Worm (Caenorhabditis elegans) whole organism, L2 larva: ENCODE measurements around the gene nhr-101.

Source experiments
- C34F6.9 ChIP-seq: fragments of 150-350 bp; optimal IDR thresholded peaks from 2 replicates; lab custom pipeline; 2014; ENCODE audit warnings: missing biosample characterization, missing genetic modification characterization
- F13H6.1 ChIP-seq: sonication (generic microtip); optimal IDR thresholded peaks from 2 replicates; lab custom pipeline; 2016; ENCODE audit warnings: missing genetic modification characterization, missing compliant biosample characterization
- Y55F3AM.14 ChIP-seq: fragments of 200-800 bp; sonication (Bioruptor generic); optimal IDR thresholded peaks from 2 replicates; lab custom pipeline; 2018; ENCODE audit warnings: mild to moderate bottlenecking, missing genetic modification characterization, missing compliant biosample characterization
- alr-1 ChIP-seq: fragments of 150-350 bp; optimal IDR thresholded peaks from 2 replicates; lab custom pipeline; 2014; ENCODE audit warnings: missing biosample characterization, missing genetic modification characterization
- ama-1 ChIP-seq: fragments of 150-350 bp; optimal IDR thresholded peaks from 2 replicates; lab custom pipeline; 2018; ENCODE audit warnings: inconsistent platforms
- blmp-1 ChIP-seq: sonication (generic microtip); optimal IDR thresholded peaks from 2 replicates; lab custom pipeline; 2017; ENCODE audit warnings: missing genetic modification characterization, mild to moderate bottlenecking, missing compliant biosample characterization, antibody characterized with exemption, moderate library complexity; ENCODE audit not compliant: insufficient read depth
- ceh-16 ChIP-seq: fragments of 150-350 bp; optimal IDR thresholded peaks from 2 replicates; lab custom pipeline; 2014; ENCODE audit warnings: missing biosample characterization, missing genetic modification characterization
- crh-2 ChIP-seq: sonication (generic microtip); optimal IDR thresholded peaks from 2 replicates; lab custom pipeline; 2017; ENCODE audit warnings: missing biosample characterization, missing genetic modification characterization
- dmd-4 ChIP-seq: sonication (generic microtip); optimal IDR thresholded peaks from 2 replicates; lab custom pipeline; 2017; ENCODE audit warnings: missing biosample characterization, missing genetic modification characterization
- egl-27 ChIP-seq: sonication (generic microtip); optimal IDR thresholded peaks from 3 replicates; lab custom pipeline; 2017; ENCODE audit warnings: missing biosample characterization, missing genetic modification reagents, missing genetic modification characterization
- elt-1 ChIP-seq: fragments of 150-350 bp; optimal IDR thresholded peaks from 2 replicates; lab custom pipeline; 2014; ENCODE audit warnings: missing biosample characterization, missing genetic modification characterization
- elt-3 ChIP-seq: sonication (generic microtip); optimal IDR thresholded peaks from 2 replicates; lab custom pipeline; 2017; ENCODE audit warnings: missing biosample characterization, missing genetic modification characterization
- fos-1 ChIP-seq: fragments of 150-350 bp; optimal IDR thresholded peaks from 2 replicates; lab custom pipeline; 2014; ENCODE audit warnings: missing biosample characterization, missing genetic modification characterization
- gmeb-1 ChIP-seq: fragments of 150-350 bp; optimal IDR thresholded peaks from 2 replicates; lab custom pipeline; 2014; ENCODE audit warnings: missing biosample characterization, missing genetic modification characterization
- lin-11 ChIP-seq: fragments of 150-350 bp; sonication (generic microtip); optimal IDR thresholded peaks from 2 replicates; lab custom pipeline; 2014; ENCODE audit warnings: missing biosample characterization, missing genetic modification characterization, inconsistent platforms, mixed read lengths
- lin-13 ChIP-seq: fragments of 150-350 bp; optimal IDR thresholded peaks from 2 replicates; lab custom pipeline; 2014; ENCODE audit warnings: missing biosample characterization, missing genetic modification reagents, missing genetic modification characterization
- lin-39 ChIP-seq: fragments of 150-350 bp; optimal IDR thresholded peaks from 2 replicates; lab custom pipeline; 2014; ENCODE audit warnings: missing biosample characterization, missing genetic modification reagents, missing genetic modification characterization
- lsy-2 ChIP-seq, 2 experiments: fragments of 150-350 bp in 1 of 2; sonication (generic microtip) in 1 of 2; optimal IDR thresholded peaks; 2 replicates each; lab custom pipeline; 2014 to 2017; ENCODE audit warnings: missing biosample characterization in 2 of 2, missing genetic modification characterization in 2 of 2
- mab-5 ChIP-seq: fragments of 150-350 bp; optimal IDR thresholded peaks from 2 replicates; lab custom pipeline; 2014; ENCODE audit warnings: missing biosample characterization, missing genetic modification characterization
- mbf-1 ChIP-seq: sonication (generic microtip); optimal IDR thresholded peaks from 2 replicates; lab custom pipeline; 2017; ENCODE audit warnings: missing biosample characterization, missing genetic modification characterization
- mdl-1 ChIP-seq, 2 experiments: fragments of 150-350 bp in 1 of 2; sonication (generic microtip) in 1 of 2; optimal IDR thresholded peaks; 2 replicates each; lab custom pipeline; 2017; ENCODE audit warnings: missing biosample characterization in 2 of 2, missing genetic modification characterization in 2 of 2
- nhr-10 ChIP-seq: sonication (generic microtip); optimal IDR thresholded peaks from 2 replicates; lab custom pipeline; 2017; ENCODE audit warnings: missing biosample characterization, missing genetic modification characterization
- nhr-129 ChIP-seq: fragments of 150-350 bp; optimal IDR thresholded peaks from 2 replicates; lab custom pipeline; 2014; ENCODE audit warnings: missing biosample characterization, missing genetic modification characterization
- nhr-23 ChIP-seq: fragments of 150-350 bp; optimal IDR thresholded peaks from 2 replicates; lab custom pipeline; 2014; ENCODE audit warnings: missing biosample characterization, missing genetic modification reagents, missing genetic modification characterization
- nhr-237 ChIP-seq: fragments of 150-350 bp; optimal IDR thresholded peaks from 2 replicates; lab custom pipeline; 2014; ENCODE audit warnings: missing biosample characterization, missing genetic modification characterization
- nhr-25 ChIP-seq: fragments of 150-350 bp; sonication (generic microtip); optimal IDR thresholded peaks from 3 replicates; lab custom pipeline; 2014; ENCODE audit warnings: missing biosample characterization, missing genetic modification characterization
- nhr-77 ChIP-seq: fragments of 150-350 bp; optimal IDR thresholded peaks from 2 replicates; lab custom pipeline; 2014; ENCODE audit warnings: missing biosample characterization, missing genetic modification characterization
- sem-4 ChIP-seq: fragments of 150-350 bp; optimal IDR thresholded peaks from 2 replicates; lab custom pipeline; 2014; ENCODE audit warnings: missing biosample characterization, missing genetic modification reagents, missing genetic modification characterization
- skn-1 ChIP-seq: sonication (generic microtip); optimal IDR thresholded peaks from 2 replicates; lab custom pipeline; 2017; ENCODE audit warnings: missing biosample characterization, missing genetic modification characterization
- sma-3 ChIP-seq: sonication (generic microtip); optimal IDR thresholded peaks from 2 replicates; lab custom pipeline; 2016; ENCODE audit warnings: missing genetic modification reagents, missing genetic modification characterization, missing compliant biosample characterization
- sma-9 ChIP-seq, 2 experiments: fragments of 150-350 bp in 1 of 2; sonication (generic microtip) in 1 of 2; optimal IDR thresholded peaks; 2 replicates each; lab custom pipeline; 2014 to 2016; ENCODE audit warnings: missing genetic modification characterization in 2 of 2, mild to moderate bottlenecking in 1 of 2, missing biosample characterization in 1 of 2, missing compliant biosample characterization in 1 of 2, missing genetic modification reagents in 1 of 2, moderate library complexity in 1 of 2
- snpc-4 ChIP-seq: fragments of 150-350 bp; optimal IDR thresholded peaks from 2 replicates; lab custom pipeline; 2014; ENCODE audit warnings: missing biosample characterization, missing genetic modification characterization
- unc-39 ChIP-seq: fragments of 150-350 bp; optimal IDR thresholded peaks from 2 replicates; lab custom pipeline; 2014; ENCODE audit warnings: missing biosample characterization, missing genetic modification characterization
- unc-62 ChIP-seq: fragments of 150-350 bp; optimal IDR thresholded peaks from 2 replicates; lab custom pipeline; 2014; ENCODE audit warnings: missing biosample characterization, missing genetic modification reagents, missing genetic modification characterization
- zag-1 ChIP-seq: fragments of 150-350 bp; optimal IDR thresholded peaks from 2 replicates; lab custom pipeline; 2014; ENCODE audit warnings: missing biosample characterization, missing genetic modification characterization

Gene nhr-101

ce11 chrV:11535504-11536062, 34.7 kb upstream of the nhr-101 start:
- TF ChIP-seq mab-5 (tag; lab: Kevin White, UChicago) = peak; percentile 19
- peak; percentile 70 for TF ChIP-seq fos-1
- TF ChIP-seq sem-4 (tag; lab: Kevin White, UChicago) = peak; percentile 16
- no peak for TF ChIP-seq gmeb-1
- TF ChIP-seq C34F6.9 = peak; percentile 26
- TF ChIP-seq nhr-129 = peak; percentile 38
- TF ChIP-seq zag-1 (tag; lab: Kevin White, UChicago) = no peak
- peak; percentile 60 for TF ChIP-seq crh-2
- peak; percentile 68 for TF ChIP-seq sma-9 (GFP tag; optimal IDR thresholded peaks at IDR 0.05; lab: Kevin White, UChicago)
- TF ChIP-seq sma-9 (tag; optimal IDR thresholded peaks at IDR 0.05; lab: Kevin White, UChicago) = no peak
- peak; percentile 64 for TF ChIP-seq F13H6.1 (tag; lab: Kevin White, UChicago)
- peak in 1 of 2 experiments; percentile 27 for TF ChIP-seq lsy-2 (tag; optimal IDR thresholded peaks at IDR 0.05; lab: Kevin White, UChicago)
- TF ChIP-seq, all 48 proteins: peak for 9

- no peak for TF ChIP-seq elt-1
- TF ChIP-seq nhr-77 (tag; lab: Kevin White, UChicago) = no peak
- no peak for TF ChIP-seq egl-27 (tag; lab: Kevin White, UChicago)
- TF ChIP-seq unc-39 (tag; lab: Kevin White, UChicago) = no peak
- TF ChIP-seq C34F6.9 = peak; percentile 14
- TF ChIP-seq ceh-16 (tag; lab: Kevin White, UChicago) = no peak
- TF ChIP-seq, all 48 proteins: peak for 1
Observed at ce11 chrV:11536667-11537066, 33.6 kb upstream of the nhr-101 start.

DNA sequence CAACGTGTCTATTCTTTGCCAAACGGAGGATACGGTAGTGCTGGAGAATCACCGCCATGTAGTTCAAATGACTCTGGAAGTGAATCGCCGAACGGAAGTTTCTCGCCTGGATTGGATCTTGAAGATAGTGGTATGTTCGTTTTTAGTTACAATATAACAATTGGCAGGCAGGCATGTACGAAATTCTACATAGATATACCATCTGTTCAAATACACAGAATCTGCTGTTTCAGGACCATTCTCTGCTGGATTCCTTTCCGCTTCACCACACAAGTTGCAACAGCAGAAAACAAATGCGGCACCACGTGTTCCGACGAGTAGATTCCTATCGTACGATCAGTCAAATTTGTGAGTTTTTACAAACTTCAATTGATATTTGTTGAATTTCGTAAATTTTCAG, 30.8 kb upstream of the nhr-101 start:
- TF ChIP-seq nhr-23 (tag; lab: Kevin White, UChicago) (no peak), ceh-16 (tag; lab: Kevin White, UChicago) (no peak), nhr-77 (tag; lab: Kevin White, UChicago) (no peak), unc-62 (GFP tag; lab: Kevin White, UChicago) (no peak), blmp-1 (tag; lab: Kevin White, UChicago) (no peak), C34F6.9 (no peak), lin-39 (tag; lab: Kevin White, UChicago) (no peak)

DNA sequence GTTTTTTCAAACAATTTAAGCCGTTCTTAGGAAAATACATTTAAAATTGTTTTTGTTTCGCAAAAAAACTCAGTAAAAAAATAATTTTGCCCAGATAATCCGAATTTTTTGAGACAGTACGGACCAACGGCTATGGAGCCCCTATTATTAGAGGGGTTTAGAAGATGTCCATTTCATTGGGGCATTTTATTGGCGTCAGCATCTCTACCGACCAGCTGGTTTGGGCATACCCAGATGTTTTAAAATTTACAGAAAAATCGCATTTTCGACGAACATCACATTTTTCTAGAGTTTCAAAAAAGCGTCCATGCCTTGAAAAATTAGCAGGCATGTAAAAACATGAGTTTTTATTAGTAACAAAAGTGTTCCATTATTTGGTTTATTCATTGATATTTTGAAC, 29.0 kb upstream of the nhr-101 start:
- TF ChIP-seq crh-2 = no peak
- TF ChIP-seq unc-39 (tag; lab: Kevin White, UChicago) = no peak
- TF ChIP-seq elt-3 (tag; lab: Kevin White, UChicago) = no peak
- TF ChIP-seq egl-27 (tag; lab: Kevin White, UChicago) = no peak
- TF ChIP-seq C34F6.9 = no peak
- TF ChIP-seq snpc-4 (tag; lab: Kevin White, UChicago) = no peak
- no peak for TF ChIP-seq Y55F3AM.14
- no peak for TF ChIP-seq mbf-1 (tag; lab: Kevin White, UChicago)
- TF ChIP-seq lin-11 (tag; lab: Kevin White, UChicago) = no peak
- TF ChIP-seq nhr-237 (tag; lab: Kevin White, UChicago) = no peak
- TF ChIP-seq blmp-1 (tag; lab: Kevin White, UChicago) = no peak
- TF ChIP-seq elt-1 = no peak
- TF ChIP-seq ceh-16 (tag; lab: Kevin White, UChicago) = no peak
- TF ChIP-seq lsy-2 (tag; optimal IDR thresholded peaks at IDR 0.05; lab: Kevin White, UChicago) = no peak
- TF ChIP-seq nhr-25 (tag; lab: Kevin White, UChicago) = no peak
- no peak for TF ChIP-seq ama-1 (lab: Kevin White, UChicago)
- no peak for TF ChIP-seq lin-13 (GFP tag; lab: Kevin White, UChicago)

- TF ChIP-seq lin-11 (tag; lab: Kevin White, UChicago) (no peak), lsy-2 (tag; optimal IDR thresholded peaks at IDR 0.05; lab: Kevin White, UChicago) (no peak), lin-39 (tag; lab: Kevin White, UChicago) (no peak), mdl-1 (tag; optimal IDR thresholded peaks at IDR 0.05; lab: Kevin White, UChicago) (no peak), skn-1 (no peak), alr-1 (tag; lab: Kevin White, UChicago) (no peak), sma-3 (GFP tag; lab: Kevin White, UChicago) (peak; percentile 54), crh-2 (peak; percentile 32), unc-39 (tag; lab: Kevin White, UChicago) (no peak), blmp-1 (tag; lab: Kevin White, UChicago) (peak; percentile 65), nhr-10 (tag; lab: Kevin White, UChicago) (no peak), zag-1 (tag; lab: Kevin White, UChicago) (no peak), nhr-25 (tag; lab: Kevin White, UChicago) (peak; percentile 86), fos-1 (peak; percentile 23), dmd-4 (no peak), nhr-23 (tag; lab: Kevin White, UChicago) (no peak), unc-62 (GFP tag; lab: Kevin White, UChicago) (no peak), sma-9 (GFP tag; optimal IDR thresholded peaks at IDR 0.05; lab: Kevin White, UChicago) (peak; percentile 54), sma-9 (tag; optimal IDR thresholded peaks at IDR 0.05; lab: Kevin White, UChicago) (no peak), nhr-237 (tag; lab: Kevin White, UChicago) (no peak)
Observed at ce11 chrV:11543564-11543963, 26.7 kb upstream of the nhr-101 start, which contains the start of gene F38B7.2. F38B7.2 (plus strand) TSS chrV:11543963.
